Fruit fly (Drosophila melanogaster) Kc167 (cell line): ENCODE data around the gene fw.

Source experiments
- Myc ChIP-seq: fragments of >200 bp; optimal IDR thresholded peaks from 2 replicates; lab custom pipeline; 2017; ENCODE audit warnings: missing external identifiers
- psq ChIP-seq: fragments of >200 bp; optimal IDR thresholded peaks from 2 replicates; lab custom pipeline; 2017; ENCODE audit warnings: missing external identifiers

- no peak for TF ChIP-seq psq (lab: Kevin White, UChicago)
- no peak for TF ChIP-seq Myc (lab: Kevin White, UChicago)
Observed at dm6 chrX:12032136-12032682, 28.5 kb upstream of the fw start, which contains the start of gene Cyp318a1.
